Worm (Caenorhabditis elegans) whole organism, L2 larva: ENCODE measurements around the gene pno-1.

Experiments
- C34F6.9 ChIP-seq: fragments of 150-350 bp; optimal IDR thresholded peaks from 2 replicates; lab custom pipeline; 2014; ENCODE audit warnings: missing biosample characterization, missing genetic modification characterization
- F13H6.1 ChIP-seq: sonication (generic microtip); optimal IDR thresholded peaks from 2 replicates; lab custom pipeline; 2016; ENCODE audit warnings: missing genetic modification characterization, missing compliant biosample characterization
- R02D3.7 ChIP-seq: fragments of 150-350 bp; optimal IDR thresholded peaks from 2 replicates; lab custom pipeline; 2014; ENCODE audit warnings: missing biosample characterization, missing genetic modification characterization
- Y55F3AM.14 ChIP-seq: fragments of 200-800 bp; sonication (Bioruptor generic); optimal IDR thresholded peaks from 2 replicates; lab custom pipeline; 2018; ENCODE audit warnings: mild to moderate bottlenecking, missing genetic modification characterization, missing compliant biosample characterization
- ZK546.5 ChIP-seq: sonication (generic microtip); optimal IDR thresholded peaks from 2 replicates; lab custom pipeline; 2017; ENCODE audit warnings: missing biosample characterization, missing genetic modification characterization
- alr-1 ChIP-seq: fragments of 150-350 bp; optimal IDR thresholded peaks from 2 replicates; lab custom pipeline; 2014; ENCODE audit warnings: missing biosample characterization, missing genetic modification characterization
- aly-2 ChIP-seq: fragments of 150-350 bp; optimal IDR thresholded peaks from 2 replicates; lab custom pipeline; 2014; ENCODE audit warnings: missing biosample characterization, missing genetic modification characterization
- ama-1 ChIP-seq: fragments of 150-350 bp; optimal IDR thresholded peaks from 2 replicates; lab custom pipeline; 2018; ENCODE audit warnings: inconsistent platforms
- blmp-1 ChIP-seq: sonication (generic microtip); optimal IDR thresholded peaks from 2 replicates; lab custom pipeline; 2017; ENCODE audit warnings: missing genetic modification characterization, mild to moderate bottlenecking, missing compliant biosample characterization, antibody characterized with exemption, moderate library complexity; ENCODE audit not compliant: insufficient read depth
- ceh-16 ChIP-seq: fragments of 150-350 bp; optimal IDR thresholded peaks from 2 replicates; lab custom pipeline; 2014; ENCODE audit warnings: missing biosample characterization, missing genetic modification characterization
- ceh-82 ChIP-seq: fragments of 150-350 bp; optimal IDR thresholded peaks from 2 replicates; lab custom pipeline; 2014; ENCODE audit warnings: missing biosample characterization, missing genetic modification characterization
- crh-2 ChIP-seq: sonication (generic microtip); optimal IDR thresholded peaks from 2 replicates; lab custom pipeline; 2017; ENCODE audit warnings: missing biosample characterization, missing genetic modification characterization
- dmd-4 ChIP-seq: sonication (generic microtip); optimal IDR thresholded peaks from 2 replicates; lab custom pipeline; 2017; ENCODE audit warnings: missing biosample characterization, missing genetic modification characterization
- egl-27 ChIP-seq: sonication (generic microtip); optimal IDR thresholded peaks from 3 replicates; lab custom pipeline; 2017; ENCODE audit warnings: missing biosample characterization, missing genetic modification reagents, missing genetic modification characterization
- elt-1 ChIP-seq: fragments of 150-350 bp; optimal IDR thresholded peaks from 2 replicates; lab custom pipeline; 2014; ENCODE audit warnings: missing biosample characterization, missing genetic modification characterization
- elt-3 ChIP-seq: sonication (generic microtip); optimal IDR thresholded peaks from 2 replicates; lab custom pipeline; 2017; ENCODE audit warnings: missing biosample characterization, missing genetic modification characterization
- fos-1 ChIP-seq: fragments of 150-350 bp; optimal IDR thresholded peaks from 2 replicates; lab custom pipeline; 2014; ENCODE audit warnings: missing biosample characterization, missing genetic modification characterization
- gmeb-1 ChIP-seq: fragments of 150-350 bp; optimal IDR thresholded peaks from 2 replicates; lab custom pipeline; 2014; ENCODE audit warnings: missing biosample characterization, missing genetic modification characterization
- lin-11 ChIP-seq: fragments of 150-350 bp; sonication (generic microtip); optimal IDR thresholded peaks from 2 replicates; lab custom pipeline; 2014; ENCODE audit warnings: missing biosample characterization, missing genetic modification characterization, inconsistent platforms, mixed read lengths
- lin-13 ChIP-seq: fragments of 150-350 bp; optimal IDR thresholded peaks from 2 replicates; lab custom pipeline; 2014; ENCODE audit warnings: missing biosample characterization, missing genetic modification reagents, missing genetic modification characterization
- lin-39 ChIP-seq: fragments of 150-350 bp; optimal IDR thresholded peaks from 2 replicates; lab custom pipeline; 2014; ENCODE audit warnings: missing biosample characterization, missing genetic modification reagents, missing genetic modification characterization
- lsy-2 ChIP-seq, 2 experiments: fragments of 150-350 bp in 1 of 2; sonication (generic microtip) in 1 of 2; optimal IDR thresholded peaks; 2 replicates each; lab custom pipeline; 2014 to 2017; ENCODE audit warnings: missing biosample characterization in 2 of 2, missing genetic modification characterization in 2 of 2
- mab-5 ChIP-seq: fragments of 150-350 bp; optimal IDR thresholded peaks from 2 replicates; lab custom pipeline; 2014; ENCODE audit warnings: missing biosample characterization, missing genetic modification characterization
- mbf-1 ChIP-seq: sonication (generic microtip); optimal IDR thresholded peaks from 2 replicates; lab custom pipeline; 2017; ENCODE audit warnings: missing biosample characterization, missing genetic modification characterization
- mdl-1 ChIP-seq, 2 experiments: fragments of 150-350 bp in 1 of 2; sonication (generic microtip) in 1 of 2; optimal IDR thresholded peaks; 2 replicates each; lab custom pipeline; 2017; ENCODE audit warnings: missing biosample characterization in 2 of 2, missing genetic modification characterization in 2 of 2
- nhr-10 ChIP-seq: sonication (generic microtip); optimal IDR thresholded peaks from 2 replicates; lab custom pipeline; 2017; ENCODE audit warnings: missing biosample characterization, missing genetic modification characterization
- nhr-11 ChIP-seq: fragments of 150-350 bp; optimal IDR thresholded peaks from 2 replicates; lab custom pipeline; 2014; ENCODE audit warnings: missing biosample characterization, missing genetic modification characterization
- nhr-12 ChIP-seq: fragments of 150-350 bp; optimal IDR thresholded peaks from 2 replicates; lab custom pipeline; 2014; ENCODE audit warnings: missing biosample characterization, missing genetic modification characterization
- nhr-129 ChIP-seq: fragments of 150-350 bp; optimal IDR thresholded peaks from 2 replicates; lab custom pipeline; 2014; ENCODE audit warnings: missing biosample characterization, missing genetic modification characterization
- nhr-21 ChIP-seq: fragments of 150-350 bp; optimal IDR thresholded peaks from 2 replicates; lab custom pipeline; 2014; ENCODE audit warnings: missing biosample characterization, missing genetic modification characterization
- nhr-23 ChIP-seq: fragments of 150-350 bp; optimal IDR thresholded peaks from 2 replicates; lab custom pipeline; 2014; ENCODE audit warnings: missing biosample characterization, missing genetic modification reagents, missing genetic modification characterization
- nhr-237 ChIP-seq: fragments of 150-350 bp; optimal IDR thresholded peaks from 2 replicates; lab custom pipeline; 2014; ENCODE audit warnings: missing biosample characterization, missing genetic modification characterization
- nhr-25 ChIP-seq: fragments of 150-350 bp; sonication (generic microtip); optimal IDR thresholded peaks from 3 replicates; lab custom pipeline; 2014; ENCODE audit warnings: missing biosample characterization, missing genetic modification characterization
- nhr-6 ChIP-seq: fragments of 150-350 bp; optimal IDR thresholded peaks from 2 replicates; lab custom pipeline; 2014; ENCODE audit warnings: missing biosample characterization, missing genetic modification characterization
- nhr-77 ChIP-seq: fragments of 150-350 bp; optimal IDR thresholded peaks from 2 replicates; lab custom pipeline; 2014; ENCODE audit warnings: missing biosample characterization, missing genetic modification characterization
- peb-1 ChIP-seq: fragments of 150-350 bp; optimal IDR thresholded peaks from 2 replicates; lab custom pipeline; 2014; ENCODE audit warnings: missing biosample characterization, missing genetic modification characterization
- sem-4 ChIP-seq: fragments of 150-350 bp; optimal IDR thresholded peaks from 2 replicates; lab custom pipeline; 2014; ENCODE audit warnings: missing biosample characterization, missing genetic modification reagents, missing genetic modification characterization
- skn-1 ChIP-seq: sonication (generic microtip); optimal IDR thresholded peaks from 2 replicates; lab custom pipeline; 2017; ENCODE audit warnings: missing biosample characterization, missing genetic modification characterization
- sma-3 ChIP-seq: sonication (generic microtip); optimal IDR thresholded peaks from 2 replicates; lab custom pipeline; 2016; ENCODE audit warnings: missing genetic modification reagents, missing genetic modification characterization, missing compliant biosample characterization
- sma-9 ChIP-seq, 2 experiments: fragments of 150-350 bp in 1 of 2; sonication (generic microtip) in 1 of 2; optimal IDR thresholded peaks; 2 replicates each; lab custom pipeline; 2014 to 2016; ENCODE audit warnings: missing genetic modification characterization in 2 of 2, mild to moderate bottlenecking in 1 of 2, missing biosample characterization in 1 of 2, missing compliant biosample characterization in 1 of 2, missing genetic modification reagents in 1 of 2, moderate library complexity in 1 of 2
- snpc-4 ChIP-seq: fragments of 150-350 bp; optimal IDR thresholded peaks from 2 replicates; lab custom pipeline; 2014; ENCODE audit warnings: missing biosample characterization, missing genetic modification characterization
- unc-39 ChIP-seq: fragments of 150-350 bp; optimal IDR thresholded peaks from 2 replicates; lab custom pipeline; 2014; ENCODE audit warnings: missing biosample characterization, missing genetic modification characterization
- unc-55 ChIP-seq: fragments of 150-350 bp; sonication (generic microtip); optimal IDR thresholded peaks from 3 replicates; lab custom pipeline; 2014; ENCODE audit warnings: missing biosample characterization, missing genetic modification reagents, missing genetic modification characterization
- unc-62 ChIP-seq: fragments of 150-350 bp; optimal IDR thresholded peaks from 2 replicates; lab custom pipeline; 2014; ENCODE audit warnings: missing biosample characterization, missing genetic modification reagents, missing genetic modification characterization
- zag-1 ChIP-seq: fragments of 150-350 bp; optimal IDR thresholded peaks from 2 replicates; lab custom pipeline; 2014; ENCODE audit warnings: missing biosample characterization, missing genetic modification characterization
- ztf-1 ChIP-seq: fragments of 200-800 bp; sonication (Bioruptor generic); conservative IDR thresholded peaks from 2 replicates; pipeline ENCODE4 v1.3.6; 2022; ENCODE audit warnings: missing genetic modification characterization, missing compliant biosample characterization
- ztf-11 ChIP-seq: sonication (generic microtip); optimal IDR thresholded peaks from 2 replicates; lab custom pipeline; 2017; ENCODE audit warnings: missing biosample characterization, missing genetic modification characterization
- ztf-4 ChIP-seq: fragments of 150-350 bp; optimal IDR thresholded peaks from 2 replicates; lab custom pipeline; 2014; ENCODE audit warnings: missing biosample characterization, missing genetic modification characterization

Gene pno-1

ce11 chrII:9742784-9743183 is at the start of gene pno-1:
Gene pno-1, minus strand, starts transcription at chrII:9742884.
- TF ChIP-seq unc-62 (GFP tag; lab: Kevin White, UChicago) (no peak), sma-3 (GFP tag; lab: Kevin White, UChicago) (no peak), C34F6.9 (tag; lab: Kevin White, UChicago) (no peak), lin-39 (no peak), peb-1 (tag; lab: Kevin White, UChicago) (no peak), aly-2 (tag; lab: Kevin White, UChicago) (no peak)

ce11 chrII:9791185-9791584 is 48.5 kb upstream of the pno-1 start:
- TF ChIP-seq ceh-16 (tag; lab: Kevin White, UChicago) (no peak), Y55F3AM.14 (no peak), mab-5 (no peak), nhr-11 (tag; lab: Kevin White, UChicago) (no peak), unc-39 (tag; lab: Kevin White, UChicago) (no peak), gmeb-1 (peak; percentile 48), nhr-21 (tag; lab: Kevin White, UChicago) (peak; percentile 41), blmp-1 (tag; lab: Kevin White, UChicago) (no peak), sma-9 (GFP tag; optimal IDR thresholded peaks at IDR 0.05; lab: Kevin White, UChicago) (peak; percentile 94), sma-9 (tag; optimal IDR thresholded peaks at IDR 0.05; lab: Kevin White, UChicago) (no peak), nhr-237 (tag; lab: Kevin White, UChicago) (no peak), zag-1 (tag; lab: Kevin White, UChicago) (no peak), ztf-4 (tag; lab: Kevin White, UChicago) (no peak), C34F6.9 (tag; lab: Kevin White, UChicago) (no peak), alr-1 (no peak), peb-1 (tag; lab: Kevin White, UChicago) (no peak), lin-39 (no peak), lin-13 (no peak), lsy-2 (tag; optimal IDR thresholded peaks at IDR 0.05; lab: Kevin White, UChicago) (peak in 1 of 2 experiments; percentile 21), unc-55 (GFP tag; lab: Kevin White, UChicago) (no peak), egl-27 (tag; lab: Kevin White, UChicago) (no peak), sem-4 (tag; lab: Kevin White, UChicago) (no peak), lin-11 (tag; lab: Kevin White, UChicago) (no peak), ztf-1 (GFP tag; lab: Robert Waterston, UW) (no peak), elt-3 (tag; lab: Kevin White, UChicago) (no peak), mbf-1 (tag; lab: Kevin White, UChicago) (no peak), mdl-1 (tag; optimal IDR thresholded peaks at IDR 0.05; lab: Kevin White, UChicago) (peak in 1 of 2 experiments; percentile 43), nhr-6 (tag; lab: Kevin White, UChicago) (no peak), snpc-4 (tag; lab: Kevin White, UChicago) (no peak), ceh-82 (tag; lab: Kevin White, UChicago) (no peak), nhr-25 (tag; lab: Kevin White, UChicago) (no peak), unc-62 (GFP tag; lab: Kevin White, UChicago) (no peak), skn-1 (tag; lab: Kevin White, UChicago) (no peak), elt-1 (no peak), nhr-129 (tag; lab: Kevin White, UChicago) (peak; percentile 16), ama-1 (lab: Kevin White, UChicago) (no peak), ZK546.5 (no peak), crh-2 (peak; percentile 70), aly-2 (tag; lab: Kevin White, UChicago) (no peak), ztf-11 (tag; lab: Kevin White, UChicago) (no peak), fos-1 (tag; lab: Kevin White, UChicago) (peak; percentile 97), nhr-23 (no peak), sma-3 (GFP tag; lab: Kevin White, UChicago) (peak; percentile 44), dmd-4 (tag; lab: Kevin White, UChicago) (no peak), F13H6.1 (peak; percentile 73), R02D3.7 (tag; lab: Kevin White, UChicago) (no peak), nhr-77 (tag; lab: Kevin White, UChicago) (no peak), nhr-12 (tag; lab: Kevin White, UChicago) (no peak), nhr-10 (tag; lab: Kevin White, UChicago) (no peak)
